Worm (Caenorhabditis elegans) whole organism, midembryonic: ENCODE data around the gene csn-6.

Experiments
- T22C8.4 ChIP-seq: fragments of 200-800 bp; sonication (Bioruptor generic); IDR thresholded peaks from 2 replicates; pipeline ENCODE4 v1.3.6; 2022; ENCODE audit warnings: missing genetic modification characterization, missing compliant biosample characterization
- cog-1 ChIP-seq: sonication (generic microtip); optimal IDR thresholded peaks from 2 replicates; lab custom pipeline; 2016; ENCODE audit warnings: missing genetic modification characterization, missing compliant biosample characterization
- flt-1 ChIP-seq: fragments of 200-800 bp; sonication (Bioruptor generic); IDR thresholded peaks from 2 replicates; pipeline ENCODE4 v1.3.6; 2022; ENCODE audit warnings: missing genetic modification characterization, missing compliant biosample characterization
- klf-2 ChIP-seq: fragments of 200-800 bp; sonication (Bioruptor generic); conservative IDR thresholded peaks from 2 replicates; pipeline ENCODE4 v1.3.6; 2022; ENCODE audit warnings: missing genetic modification reagents, missing genetic modification characterization, missing compliant biosample characterization
- med-1 ChIP-seq: sonication (generic microtip); optimal IDR thresholded peaks from 2 replicates; lab custom pipeline; 2017; ENCODE audit warnings: missing genetic modification characterization, mild to moderate bottlenecking, missing compliant biosample characterization, antibody characterized with exemption, missing genetic modification reagents; ENCODE audit not compliant: insufficient read depth
- ref-1 ChIP-seq: fragments of 200-800 bp; sonication (Bioruptor generic); conservative IDR thresholded peaks from 2 replicates; pipeline ENCODE4 v1.3.6; 2022; ENCODE audit warnings: missing genetic modification reagents, missing genetic modification characterization, missing compliant biosample characterization
- tab-1 ChIP-seq: fragments of 200-800 bp; sonication (Bioruptor generic); IDR thresholded peaks from 2 replicates; pipeline ENCODE4 v1.3.6; 2022; ENCODE audit warnings: missing genetic modification characterization, missing compliant biosample characterization
- ztf-23 ChIP-seq: fragments of 200-800 bp; sonication (Bioruptor generic); IDR thresholded peaks from 2 replicates; pipeline ENCODE4 v1.3.6; 2022; ENCODE audit warnings: missing genetic modification reagents, missing genetic modification characterization, missing compliant biosample characterization
- ztf-29 ChIP-seq: fragments of 200-800 bp; sonication (Bioruptor generic); IDR thresholded peaks from 2 replicates; pipeline ENCODE4 v1.3.6; 2022; ENCODE audit warnings: missing genetic modification reagents, missing genetic modification characterization, missing compliant biosample characterization

- TF ChIP-seq flt-1 (GFP tag; lab: Robert Waterston, UW) (no peak), ztf-23 (GFP tag; lab: Robert Waterston, UW) (no peak), klf-2 (no peak), ztf-29 (GFP tag; lab: Robert Waterston, UW) (no peak), T22C8.4 (no peak), ref-1 (GFP tag; lab: Robert Waterston, UW) (no peak), med-1 (GFP tag; lab: Kevin White, UChicago) (no peak), tab-1 (GFP tag; lab: Robert Waterston, UW) (no peak), cog-1 (tag; lab: Kevin White, UChicago) (no peak)
Measured at ce11 chrIV:13322429-13322828, 21.8 kb downstream of the csn-6 start.
